Worm (Caenorhabditis elegans): ENCODE data around the gene frpr-3.

frpr-3 gene

DNA sequence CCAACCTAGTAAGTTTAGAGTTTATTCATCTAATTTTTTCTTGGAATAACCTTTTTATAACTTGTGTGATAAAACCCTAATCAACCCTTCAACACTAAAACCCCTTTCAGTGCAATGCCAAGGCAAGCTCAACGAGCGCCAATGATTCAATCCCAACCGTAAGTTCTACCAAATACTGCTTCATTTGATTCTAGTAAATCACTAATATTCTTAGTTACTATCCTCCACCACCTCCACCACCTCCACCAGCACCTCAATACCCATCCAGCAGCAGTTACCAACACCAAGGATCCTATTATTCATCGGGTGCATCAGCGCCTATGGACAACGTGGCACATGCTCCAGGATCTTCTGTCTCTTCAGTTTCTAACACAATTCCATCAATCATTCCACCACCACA, 14.8 kb downstream of the frpr-3 start:
- peak in 1 of 2 experiments; percentile 93 for TF ChIP-seq unc-62 (GFP tag; optimal IDR thresholded peaks at IDR 0.05 in 1 of 2)
- TF ChIP-seq unc-62 (tag; optimal IDR thresholded peaks at IDR 0.05) = no peak
- TF ChIP-seq zag-1 (tag; optimal IDR thresholded peaks at IDR 0.05) = no peak
- no peak for TF ChIP-seq mdl-1 (tag; optimal IDR thresholded peaks at IDR 0.05)
- TF ChIP-seq zfp-2 (tag; optimal IDR thresholded peaks at IDR 0.05) = no peak
- 0 out of 2 replicates have a peak, but pooled peaks have one; percentile 38 for TF ChIP-seq ceh-20 (GFP tag; IDR thresholded peaks at IDR 0.05)
- TF ChIP-seq hmg-1.1 (GFP tag; IDR thresholded peaks at IDR 0.05) = no peak

DNA sequence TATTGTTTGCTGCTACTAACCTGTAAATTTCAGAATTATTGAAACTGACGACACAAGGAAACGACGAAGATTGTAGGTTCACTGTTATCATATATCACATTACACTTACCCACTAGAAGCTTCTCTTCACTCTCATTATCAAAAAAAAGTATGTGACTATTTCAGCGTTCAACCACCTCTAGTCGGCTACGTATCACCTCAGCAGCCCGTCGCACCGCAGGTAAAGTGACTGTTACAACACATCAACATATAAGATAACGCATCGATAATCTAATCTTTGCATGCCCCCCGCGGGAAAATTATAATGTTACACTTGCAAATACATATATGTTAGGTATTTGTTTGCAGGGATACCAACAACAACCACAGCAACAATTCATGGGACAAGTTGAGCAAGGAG, 15.6 kb downstream of the frpr-3 start:
- TF ChIP-seq mes-2 (tag; optimal IDR thresholded peaks at IDR 0.05; ENCODE audit: poor library complexity, severe bottlenecking) = no peak
- TF ChIP-seq gei-8 (GFP tag; optimal IDR thresholded peaks at IDR 0.05) = no peak
- no peak for TF ChIP-seq ZK337.2 (GFP tag; IDR thresholded peaks at IDR 0.05)
- TF ChIP-seq dmd-6 (GFP tag; IDR thresholded peaks at IDR 0.05) = peak; percentile 50
- TF ChIP-seq dve-1 (tag; optimal IDR thresholded peaks at IDR 0.05; ENCODE audit: insufficient read depth) = peak; percentile 71
- peak; percentile 41; the same call in 1 of the 2 replicates for TF ChIP-seq pha-4 (GFP tag; IDR thresholded peaks at IDR 0.05)
- no peak for TF ChIP-seq pha-4 (tag; optimal IDR thresholded peaks at IDR 0.05)
- no peak for TF ChIP-seq skn-1 (tag; optimal IDR thresholded peaks at IDR 0.05)
- TF ChIP-seq mxl-3 (GFP tag; optimal IDR thresholded peaks at IDR 0.05) = peak; percentile 13
- TF ChIP-seq lin-39 (tag; optimal IDR thresholded peaks at IDR 0.05) = no peak
- peak; percentile 30; the same call in 1 of the 2 replicates for TF ChIP-seq tra-1 (GFP tag; IDR thresholded peaks at IDR 0.05)
- TF ChIP-seq T26A8.4 (GFP tag; IDR thresholded peaks at IDR 0.05) = peak; percentile 44; the same call in 1 of the 2 replicates
- TF ChIP-seq ceh-28 (tag; optimal IDR thresholded peaks at IDR 0.05) = no peak
- TF ChIP-seq nhr-237 (tag; optimal IDR thresholded peaks at IDR 0.05) = no peak
- no peak for TF ChIP-seq daf-16 (GFP tag; optimal IDR thresholded peaks at IDR 0.05)
- peak; percentile 67 for TF ChIP-seq daf-16 (tag; optimal IDR thresholded peaks at IDR 0.05)
- TF ChIP-seq Y75B8A.6 (GFP tag; IDR thresholded peaks at IDR 0.05) = no peak
- TF ChIP-seq ama-1 (optimal IDR thresholded peaks at IDR 0.05) = no peak
- TF ChIP-seq hlh-30 (tag; optimal IDR thresholded peaks at IDR 0.05; ENCODE audit: insufficient read depth) = peak; percentile 57
- TF ChIP-seq Y48G9A.11 (GFP tag; IDR thresholded peaks at IDR 0.05) = no peak
- peak; percentile 52 for TF ChIP-seq nhr-48 (tag; optimal IDR thresholded peaks at IDR 0.05)
- TF ChIP-seq sdz-12 (GFP tag; optimal IDR thresholded peaks at IDR 0.05) = no peak
- TF ChIP-seq nhr-28 (tag; optimal IDR thresholded peaks at IDR 0.05) = peak; percentile 50
- no peak for TF ChIP-seq aly-2 (tag; optimal IDR thresholded peaks at IDR 0.05)
- no peak for TF ChIP-seq daf-19 (GFP tag; conservative IDR thresholded peaks at IDR 0.05)
- TF ChIP-seq pqm-1 (tag; optimal IDR thresholded peaks at IDR 0.05) = peak; percentile 83
- TF ChIP-seq nhr-25 (tag; optimal IDR thresholded peaks at IDR 0.05; ENCODE audit: borderline replicate concordance, insufficient read depth) = no peak
- peak; percentile 74 for TF ChIP-seq hlh-11 (tag; optimal IDR thresholded peaks at IDR 0.05)
- no peak for TF ChIP-seq egl-43 (GFP tag; IDR thresholded peaks at IDR 0.05)
- 0 out of 2 replicates have a peak, but pooled peaks have one; percentile 27 for TF ChIP-seq lin-1 (GFP tag; IDR thresholded peaks at IDR 0.05)

DNA sequence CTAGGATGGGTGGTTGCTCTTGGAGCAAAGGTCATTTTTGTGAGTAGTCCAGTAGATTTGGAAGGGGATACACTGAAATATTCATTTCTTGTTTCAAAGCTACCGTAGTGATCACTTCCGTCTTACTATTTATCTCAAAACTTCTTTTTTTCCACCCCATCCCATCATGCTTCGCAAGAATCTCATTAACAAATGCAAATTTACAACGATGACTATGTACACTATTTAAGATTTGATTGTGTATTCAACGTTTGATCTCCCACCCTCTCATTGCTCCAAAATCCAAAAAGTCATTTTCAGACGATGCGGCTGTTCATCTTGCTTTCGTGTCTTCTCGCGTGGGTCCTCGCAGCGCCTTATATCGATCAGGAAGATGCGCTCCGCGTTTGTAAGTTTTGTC, 22.0 kb downstream of the frpr-3 start, which contains the start of gene flp-21:
TSS of gene flp-21 (plus strand) at position 301 of the 400 bp plus-strand sequence.
- TF ChIP-seq nhr-237 (tag; optimal IDR thresholded peaks at IDR 0.05) (no peak), ces-1 (GFP tag; optimal IDR thresholded peaks at IDR 0.05) (no peak), ceh-32 (tag; optimal IDR thresholded peaks at IDR 0.05; ENCODE audit: poor library complexity) (no peak), sdz-12 (GFP tag; optimal IDR thresholded peaks at IDR 0.05) (no peak), nhr-11 (tag; optimal IDR thresholded peaks at IDR 0.05) (no peak), nhr-42 (GFP tag; IDR thresholded peaks at IDR 0.05) (no peak), zfp-2 (tag; optimal IDR thresholded peaks at IDR 0.05) (no peak), lin-38 (GFP tag; IDR thresholded peaks at IDR 0.05) (no peak), lin-39 (tag; optimal IDR thresholded peaks at IDR 0.05) (no peak), snpc-1.2 (GFP tag; IDR thresholded peaks at IDR 0.05) (no peak), nhr-41 (GFP tag; IDR thresholded peaks at IDR 0.05) (no peak), ceh-62 (tag; optimal IDR thresholded peaks at IDR 0.05) (no peak), vab-7 (GFP tag; IDR thresholded peaks at IDR 0.05) (no peak), spr-3 (GFP tag; optimal IDR thresholded peaks at IDR 0.05) (no peak), nhr-48 (tag; optimal IDR thresholded peaks at IDR 0.05) (no peak), nhr-111 (GFP tag; optimal IDR thresholded peaks at IDR 0.05) (no peak)

All from whole organism, L4 larva.